Fruit fly (Drosophila melanogaster) whole organism, embryonic: ENCODE measurements around the gene Paics.
A peak's percentile ranks its signal among the peaks of the same experiment; 100 is the strongest.

Experiments used
- Ada2b ChIP-seq: fragments of 200-800 bp; sonication (Bioruptor generic); IDR thresholded peaks from 2 replicates; pipeline ENCODE4 v1.3.6; 2022; ENCODE audit warnings: missing biosample characterization, missing genetic modification characterization
- Blimp-1 ChIP-seq: fragments of 200-800 bp; sonication (Bioruptor generic); optimal IDR thresholded peaks from 3 replicates; lab custom pipeline; 2018; ENCODE audit warnings: missing biosample characterization, missing genetic modification characterization, mild to moderate bottlenecking, moderate library complexity, missing genetic modification reagents
- CG10209 ChIP-seq: fragments of 200-800 bp; sonication (Bioruptor generic); optimal IDR thresholded peaks from 3 replicates; lab custom pipeline; 2017; ENCODE audit warnings: missing biosample characterization, mild to moderate bottlenecking, missing genetic modification characterization, missing genetic modification reagents
- CG10274 ChIP-seq: fragments of 200-800 bp; sonication (Bioruptor generic); optimal IDR thresholded peaks from 3 replicates; lab custom pipeline; 2017; ENCODE audit warnings: missing biosample characterization, mild to moderate bottlenecking, missing genetic modification characterization
- CG10565 ChIP-seq: fragments of 200-800 bp; sonication (Bioruptor generic); optimal IDR thresholded peaks from 3 replicates; lab custom pipeline; 2016; ENCODE audit warnings: missing biosample characterization, mild to moderate bottlenecking, missing genetic modification characterization
- CG11696 ChIP-seq: fragments of 200-800 bp; sonication (Bioruptor generic); IDR thresholded peaks from 2 replicates; pipeline ENCODE4 v1.3.6; 2022; ENCODE audit warnings: missing biosample characterization, missing genetic modification characterization
- CG16813 ChIP-seq: fragments of 200-800 bp; sonication (Bioruptor generic); IDR thresholded peaks from 3 replicates; pipeline ENCODE4 v1.3.6; 2022; ENCODE audit warnings: missing biosample characterization, missing genetic modification characterization; ENCODE audit not compliant: partially characterized antibody
- CG17359 ChIP-seq: fragments of 200-800 bp; sonication (Bioruptor generic); optimal IDR thresholded peaks from 3 replicates; lab custom pipeline; 2018; ENCODE audit warnings: missing biosample characterization, mild to moderate bottlenecking, missing genetic modification characterization, moderate library complexity
- CG17802 ChIP-seq: fragments of 200-800 bp; sonication (Bioruptor generic); optimal IDR thresholded peaks from 2 replicates; lab custom pipeline; 2018; ENCODE audit warnings: missing biosample characterization, mild to moderate bottlenecking, missing genetic modification characterization, moderate library complexity
- CG30403 ChIP-seq: fragments of 200-800 bp; sonication (Bioruptor generic); optimal IDR thresholded peaks from 3 replicates; lab custom pipeline; 2016; ENCODE audit warnings: missing biosample characterization, missing genetic modification characterization
- CG33213 ChIP-seq: fragments of 200-800 bp; sonication (Bioruptor generic); optimal IDR thresholded peaks from 3 replicates; lab custom pipeline; 2016; ENCODE audit warnings: missing biosample characterization, missing genetic modification characterization
- CG3407 ChIP-seq: fragments of 200-800 bp; sonication (Bioruptor generic); optimal IDR thresholded peaks from 2 replicates; lab custom pipeline; 2018; ENCODE audit warnings: missing biosample characterization, mild to moderate bottlenecking, missing genetic modification characterization
- CG3726 ChIP-seq: fragments of 200-800 bp; sonication (Bioruptor generic); IDR thresholded peaks from 3 replicates; pipeline ENCODE4, ENCODE4 v1.3.6; 2022; ENCODE audit warnings: missing biosample characterization, missing genetic modification characterization
- CG3847 ChIP-seq: fragments of 200-800 bp; sonication (Bioruptor generic); IDR thresholded peaks from 2 replicates; pipeline ENCODE4 v1.3.6; 2022; ENCODE audit warnings: missing biosample characterization, missing genetic modification characterization
- CG3995 ChIP-seq: fragments of 200-800 bp; sonication (Bioruptor generic); optimal IDR thresholded peaks from 3 replicates; lab custom pipeline; 2016; ENCODE audit warnings: missing biosample characterization, missing genetic modification characterization
- CG6689 ChIP-seq: fragments of 200-800 bp; sonication (Bioruptor generic); IDR thresholded peaks from 2 replicates; pipeline ENCODE4 v1.3.6; 2022; ENCODE audit warnings: missing biosample characterization, missing genetic modification characterization
- CG9215 ChIP-seq: fragments of 200-800 bp; sonication (Bioruptor generic); IDR thresholded peaks from 2 replicates; pipeline ENCODE4 v1.3.6; 2022; ENCODE audit warnings: missing biosample characterization, missing genetic modification characterization
- CG9437 ChIP-seq: fragments of 200-800 bp; sonication (Bioruptor generic); optimal IDR thresholded peaks from 2 replicates; lab custom pipeline; 2018; ENCODE audit warnings: missing biosample characterization, mild to moderate bottlenecking, missing genetic modification characterization
- Chrac-16 ChIP-seq: fragments of 200-800 bp; sonication (Bioruptor generic); optimal IDR thresholded peaks from 3 replicates; lab custom pipeline; 2016; ENCODE audit warnings: missing biosample characterization, missing genetic modification characterization
- Drgx ChIP-seq: fragments of 200-800 bp; sonication (Bioruptor generic); IDR thresholded peaks from 2 replicates; pipeline ENCODE4 v1.3.6; 2022; ENCODE audit warnings: missing biosample characterization, missing genetic modification characterization
- H2.0 ChIP-seq: fragments of 200-800 bp; sonication (Bioruptor generic); IDR thresholded peaks from 2 replicates; pipeline ENCODE4 v1.3.6; 2022; ENCODE audit warnings: missing biosample characterization, missing genetic modification characterization
- Hr39 ChIP-seq: fragments of >200 bp; optimal IDR thresholded peaks from 2 replicates; lab custom pipeline; 2017
- Hr51 ChIP-seq, 2 experiments: fragments of 200-800 bp; sonication (Bioruptor generic); optimal IDR thresholded peaks; 2 replicates in 1 of 2; 3 replicates in 1 of 2; lab custom pipeline; 2016 to 2018; ENCODE audit warnings: missing biosample characterization in 2 of 2, missing genetic modification characterization in 2 of 2, mild to moderate bottlenecking in 1 of 2, moderate library complexity in 1 of 2
- Hr78 ChIP-seq, 2 experiments: fragments of 200-800 bp in 1 of 2; fragments of >200 bp in 1 of 2; sonication (Bioruptor generic) in 1 of 2; optimal IDR thresholded peaks; 2 replicates each; lab custom pipeline; 2017 to 2019; ENCODE audit warnings: missing biosample characterization in 2 of 2, missing genetic modification characterization in 2 of 2, mild to moderate bottlenecking in 1 of 2, moderate library complexity in 1 of 2
- Hsf ChIP-seq: fragments of 200-800 bp; sonication (Bioruptor generic); optimal IDR thresholded peaks from 3 replicates; lab custom pipeline; 2016; ENCODE audit warnings: missing biosample characterization, missing genetic modification characterization
- NK7.1 ChIP-seq: fragments of 200-800 bp; sonication (Bioruptor generic); optimal IDR thresholded peaks from 3 replicates; lab custom pipeline; 2016; ENCODE audit warnings: missing biosample characterization, missing genetic modification characterization
- Sox102F ChIP-seq: fragments of 200-800 bp; sonication (Bioruptor generic); optimal IDR thresholded peaks from 2 replicates; lab custom pipeline; 2018; ENCODE audit warnings: missing biosample characterization, mild to moderate bottlenecking, missing genetic modification characterization, moderate library complexity
- Usf ChIP-seq: fragments of 200-800 bp; sonication (Bioruptor generic); optimal IDR thresholded peaks from 2 replicates; lab custom pipeline; 2017; ENCODE audit warnings: missing genotype, missing biosample characterization, missing genetic modification characterization
- Vsx1 ChIP-seq: fragments of 200-800 bp; sonication (Bioruptor generic); optimal IDR thresholded peaks from 2 replicates; lab custom pipeline; 2017; ENCODE audit warnings: missing biosample characterization, mild to moderate bottlenecking, missing genetic modification characterization, missing genetic modification reagents
- Xrp1 ChIP-seq: fragments of 200-800 bp; sonication (Bioruptor generic); IDR thresholded peaks from 2 replicates; pipeline ENCODE4 v1.3.6; 2022; ENCODE audit warnings: missing biosample characterization, missing genetic modification characterization
- al ChIP-seq: fragments of 200-800 bp; sonication (Bioruptor generic); IDR thresholded peaks from 2 replicates; pipeline ENCODE4 v1.3.6; 2022; ENCODE audit warnings: missing biosample characterization, missing genetic modification characterization
- amos ChIP-seq: fragments of 200-800 bp; sonication (Bioruptor generic); IDR thresholded peaks from 2 replicates; pipeline ENCODE4 v1.3.6; 2022; ENCODE audit warnings: missing biosample characterization, missing genetic modification characterization; ENCODE audit not compliant: partially characterized antibody
- ap ChIP-seq: fragments of 200-800 bp; sonication (Bioruptor generic); IDR thresholded peaks from 2 replicates; pipeline ENCODE4 v1.3.6; 2022; ENCODE audit warnings: missing biosample characterization, missing genetic modification characterization
- ara ChIP-seq: fragments of 200-800 bp; sonication (Bioruptor generic); IDR thresholded peaks from 2 replicates; pipeline ENCODE4 v1.3.6; 2022; ENCODE audit warnings: missing biosample characterization, missing genetic modification characterization
- ato ChIP-seq: fragments of 200-800 bp; sonication (Bioruptor generic); IDR thresholded peaks from 2 replicates; pipeline ENCODE4 v1.3.6; 2022; ENCODE audit warnings: missing biosample characterization, missing genetic modification characterization; ENCODE audit not compliant: partially characterized antibody
- cad ChIP-seq: fragments of >200 bp; optimal IDR thresholded peaks from 2 replicates; lab custom pipeline; 2017; ENCODE audit warnings: missing biosample characterization, missing genetic modification characterization
- dan ChIP-seq: fragments of 200-800 bp; sonication (Bioruptor generic); IDR thresholded peaks from 2 replicates; pipeline ENCODE4 v1.3.6; 2022; ENCODE audit warnings: missing biosample characterization, missing genetic modification characterization
- dmrt99B ChIP-seq: fragments of 200-800 bp; sonication (Bioruptor generic); optimal IDR thresholded peaks from 2 replicates; lab custom pipeline; 2018; ENCODE audit warnings: missing biosample characterization, mild to moderate bottlenecking, missing genetic modification characterization, moderate library complexity
- dpn ChIP-seq, 2 experiments: fragments of 200-800 bp; sonication (Bioruptor generic); optimal IDR thresholded peaks; 3 replicates each; lab custom pipeline; 2016; ENCODE audit warnings: missing biosample characterization in 2 of 2, missing genetic modification characterization in 2 of 2
- ems ChIP-seq: fragments of 200-800 bp; sonication (Bioruptor generic); optimal IDR thresholded peaks from 3 replicates; lab custom pipeline; 2016; ENCODE audit warnings: missing biosample characterization, missing genetic modification characterization
- en ChIP-seq: fragments of 200-800 bp; sonication (Bioruptor generic); optimal IDR thresholded peaks from 2 replicates; lab custom pipeline; 2016; ENCODE audit warnings: missing biosample characterization, missing genetic modification characterization
- ftz-f1 ChIP-seq: fragments of 200-800 bp; sonication (Bioruptor generic); optimal IDR thresholded peaks from 2 replicates; lab custom pipeline; 2016; ENCODE audit warnings: missing biosample characterization, missing genetic modification characterization
- gsb ChIP-seq: fragments of 200-800 bp; sonication (Bioruptor generic); IDR thresholded peaks from 2 replicates; pipeline ENCODE4 v1.3.6; 2022; ENCODE audit warnings: missing biosample characterization, missing genetic modification characterization
- ham ChIP-seq: fragments of 200-800 bp; sonication (Bioruptor generic); IDR thresholded peaks from 2 replicates; pipeline ENCODE4 v1.3.6; 2022; ENCODE audit warnings: missing biosample characterization, missing genetic modification characterization
- mam ChIP-seq: fragments of 200-800 bp; sonication (Bioruptor generic); optimal IDR thresholded peaks from 3 replicates; lab custom pipeline; 2016; ENCODE audit warnings: missing biosample characterization, missing genetic modification characterization
- repo ChIP-seq: fragments of 200-800 bp; sonication (Bioruptor generic); optimal IDR thresholded peaks from 2 replicates; lab custom pipeline; 2016; ENCODE audit warnings: missing biosample characterization, missing genetic modification characterization
- rib ChIP-seq: fragments of 200-800 bp; sonication (Bioruptor generic); IDR thresholded peaks from 2 replicates; pipeline ENCODE4 v1.3.6; 2022; ENCODE audit warnings: missing biosample characterization, missing genetic modification characterization
- ro ChIP-seq: fragments of 200-800 bp; sonication (Bioruptor generic); IDR thresholded peaks from 2 replicates; pipeline ENCODE4 v1.3.6; 2022; ENCODE audit warnings: missing biosample characterization, missing genetic modification characterization
- tgo ChIP-seq: fragments of 200-800 bp; sonication (Bioruptor generic); IDR thresholded peaks from 3 replicates; pipeline ENCODE4 v1.3.6; 2022; ENCODE audit warnings: missing biosample characterization, missing genetic modification characterization
- zfh1 ChIP-seq: fragments of 200-800 bp; sonication (Bioruptor generic); IDR thresholded peaks from 3 replicates; pipeline ENCODE4 v1.3.6; 2022; ENCODE audit warnings: missing biosample characterization, missing genetic modification characterization

The Paics gene

dm6 chrX:12750928-12751631, 9.3 kb downstream of the Paics start (continued):
- TF ChIP-seq Hsf (GFP tag; lab: Kevin White, UChicago): peak; percentile 100
- peak; percentile 100 for TF ChIP-seq CG17359 (tag; lab: Kevin White, UChicago)
- TF ChIP-seq Hr51 (GFP tag; optimal IDR thresholded peaks at IDR 0.05; lab: Kevin White, UChicago): peak; percentile 99 to 100
- peak; percentile 99 for TF ChIP-seq Chrac-16 (GFP tag; lab: Kevin White, UChicago)
- TF ChIP-seq Blimp-1 (GFP tag; lab: Kevin White, UChicago): peak; percentile 99
- peak; percentile 96 for TF ChIP-seq CG3407 (GFP tag; lab: Kevin White, UChicago)
- peak; percentile 85 for TF ChIP-seq dan (GFP tag; lab: Robert Waterston, UW)
- peak; percentile 95 for TF ChIP-seq CG11696
- peak; percentile 100 for TF ChIP-seq CG9215 (GFP tag; lab: Robert Waterston, UW)
- peak; percentile 98 for TF ChIP-seq CG10565
- TF ChIP-seq CG30403: peak; percentile 100
- peak; percentile 100 for TF ChIP-seq CG3847 (GFP tag; lab: Robert Waterston, UW)
- peak; percentile 99 for TF ChIP-seq en (GFP tag; lab: Kevin White, UChicago)
- TF ChIP-seq dpn (GFP tag; optimal IDR thresholded peaks at IDR 0.05; lab: Kevin White, UChicago): peak; percentile 100
- TF ChIP-seq Usf (GFP tag; lab: Kevin White, UChicago): peak; percentile 99
- TF ChIP-seq CG6689 (GFP tag; lab: Robert Waterston, UW): peak; percentile 99
- peak; percentile 100 for TF ChIP-seq mam (GFP tag; lab: Kevin White, UChicago)
- TF ChIP-seq rib (GFP tag; lab: Robert Waterston, UW): peak; percentile 100
- peak; percentile 99 for TF ChIP-seq zfh1 (GFP tag; lab: Robert Waterston, UW)
- TF ChIP-seq Ada2b: peak; percentile 100
- peak in 1 of 2 experiments; percentile 96 for TF ChIP-seq Hr78 (GFP tag; optimal IDR thresholded peaks at IDR 0.05; lab: Kevin White, UChicago)
- peak; percentile 100 for TF ChIP-seq al (GFP tag; lab: Robert Waterston, UW)
- TF ChIP-seq CG33213 (GFP tag; lab: Kevin White, UChicago): peak; percentile 100
- TF ChIP-seq Vsx1 (GFP tag; lab: Kevin White, UChicago): peak; percentile 99
- peak; percentile 100 for TF ChIP-seq ham
- TF ChIP-seq ems (GFP tag; lab: Kevin White, UChicago): peak; percentile 100
- TF ChIP-seq ato: no peak
- peak; percentile 99 for TF ChIP-seq ro (GFP tag; lab: Robert Waterston, UW)
- peak; percentile 100 for TF ChIP-seq CG10209 (GFP tag; lab: Kevin White, UChicago)
- peak; percentile 99 for TF ChIP-seq ap
- peak; percentile 99 for TF ChIP-seq H2.0 (GFP tag; lab: Robert Waterston, UW)
- TF ChIP-seq amos (GFP tag; lab: Robert Waterston, UW): 0 out of 2 replicates have a peak, but pooled peaks have one; percentile 26
- TF ChIP-seq gsb (GFP tag; lab: Robert Waterston, UW): peak; percentile 99
- TF ChIP-seq Drgx: peak; percentile 100
- peak; percentile 58 for TF ChIP-seq CG16813 (GFP tag; lab: Robert Waterston, UW)
- TF ChIP-seq cad (GFP tag; lab: Kevin White, UChicago): no peak
- TF ChIP-seq dmrt99B (tag; lab: Kevin White, UChicago): peak; percentile 100
- TF ChIP-seq NK7.1 (GFP tag; lab: Kevin White, UChicago): peak; percentile 100
- TF ChIP-seq tgo (GFP tag; lab: Robert Waterston, UW): peak; percentile 100
- peak; percentile 78 for TF ChIP-seq ftz-f1 (GFP tag; lab: Kevin White, UChicago)
- TF ChIP-seq CG3995 (GFP tag; lab: Kevin White, UChicago): peak; percentile 91
- peak; percentile 96 for TF ChIP-seq ara (GFP tag; lab: Robert Waterston, UW)
- TF ChIP-seq CG9437 (GFP tag; lab: Kevin White, UChicago): peak; percentile 98
- no peak for TF ChIP-seq Hr39 (lab: Kevin White, UChicago)
- peak; percentile 93 for TF ChIP-seq CG17802 (tag; lab: Kevin White, UChicago)
- peak; percentile 98 for TF ChIP-seq Xrp1 (GFP tag; lab: Robert Waterston, UW)
- TF ChIP-seq CG3726: peak; percentile 99
- TF ChIP-seq CG10274 (GFP tag; lab: Kevin White, UChicago): peak; percentile 97
- peak; percentile 100 for TF ChIP-seq Sox102F (GFP tag; lab: Kevin White, UChicago)
- peak; percentile 100 for TF ChIP-seq repo (GFP tag; lab: Kevin White, UChicago)
